Worm (Caenorhabditis elegans): ENCODE results near the gene T28D6.4.

DNA sequence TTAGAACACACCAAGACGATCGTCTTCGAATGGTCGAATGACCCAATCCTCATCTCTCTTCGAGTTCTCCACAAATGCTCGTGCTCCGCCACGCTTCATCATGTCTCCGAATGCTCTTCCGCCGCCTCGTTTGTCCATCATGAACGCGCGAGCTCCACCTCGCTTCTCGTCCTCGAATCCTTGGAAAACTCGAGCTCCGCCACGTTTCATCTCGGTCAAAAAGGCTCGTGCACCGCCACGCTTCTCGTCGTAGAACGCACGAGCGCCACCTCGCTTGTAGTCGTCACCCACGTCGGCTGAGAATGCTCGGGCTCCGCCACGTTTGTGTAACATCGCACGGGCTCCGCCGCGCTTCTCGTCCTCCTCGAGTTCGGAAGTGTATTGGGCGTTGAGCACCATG lies 29.1 kb downstream of the T28D6.4 start:
- no peak for TF ChIP-seq egl-18 (GFP tag; IDR thresholded peaks at IDR 0.05)
- TF ChIP-seq atf-7 (tag; optimal IDR thresholded peaks at IDR 0.05), result no peak
- TF ChIP-seq efl-1 (GFP tag; optimal IDR thresholded peaks at IDR 0.05), result no peak
- TF ChIP-seq madf-8 (GFP tag; conservative IDR thresholded peaks at IDR 0.05), result no peak
- no peak for TF ChIP-seq hlh-12 (tag; optimal IDR thresholded peaks at IDR 0.05)
- no peak for TF ChIP-seq attf-6 (GFP tag; IDR thresholded peaks at IDR 0.05)
- no peak for TF ChIP-seq mxl-1 (tag; optimal IDR thresholded peaks at IDR 0.05)
- no peak for TF ChIP-seq hlh-26 (GFP tag; conservative IDR thresholded peaks at IDR 0.05)
- TF ChIP-seq pha-4 (tag; optimal IDR thresholded peaks at IDR 0.05), result no peak
- no peak for TF ChIP-seq F10E7.11 (tag; optimal IDR thresholded peaks at IDR 0.05)
